Worm (Caenorhabditis elegans): ENCODE data around the gene B0244.15.

DNA sequence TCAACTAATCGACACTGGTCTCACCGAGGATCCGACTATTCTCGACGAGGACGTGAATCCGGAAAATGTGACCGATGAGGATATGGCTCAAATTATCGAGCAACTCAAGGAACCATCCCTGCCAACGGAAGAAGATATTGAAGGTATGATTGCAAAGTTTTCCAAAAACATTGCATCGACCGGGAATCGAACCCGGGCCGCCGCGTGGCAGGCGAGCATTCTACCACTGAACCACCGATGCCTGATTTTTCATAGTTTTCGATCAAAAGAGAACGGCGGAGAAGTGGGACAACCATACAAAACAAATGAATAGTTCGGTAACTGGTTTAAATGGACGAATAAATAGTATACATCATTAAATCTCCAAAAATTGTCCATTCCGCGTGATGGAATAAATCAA, 18.7 kb downstream of the B0244.15 start:
- no peak for TF ChIP-seq ztf-4 (tag; optimal IDR thresholded peaks at IDR 0.05)
- TF ChIP-seq nhr-237 (tag; optimal IDR thresholded peaks at IDR 0.05): no peak
- TF ChIP-seq skn-1 (tag; optimal IDR thresholded peaks at IDR 0.05): no peak
- no peak for TF ChIP-seq blmp-1 (tag; optimal IDR thresholded peaks at IDR 0.05; ENCODE audit: insufficient read depth)
- TF ChIP-seq nhr-11 (tag; optimal IDR thresholded peaks at IDR 0.05): no peak
- no peak for TF ChIP-seq lin-13 (GFP tag; optimal IDR thresholded peaks at IDR 0.05)
- TF ChIP-seq ZK546.5 (tag; optimal IDR thresholded peaks at IDR 0.05): no peak
- TF ChIP-seq unc-39 (tag; optimal IDR thresholded peaks at IDR 0.05): no peak
- TF ChIP-seq ztf-1 (GFP tag; conservative IDR thresholded peaks at IDR 0.05): no peak
- TF ChIP-seq nhr-6 (tag; optimal IDR thresholded peaks at IDR 0.05): no peak
- no peak for TF ChIP-seq mdl-1 (tag; optimal IDR thresholded peaks at IDR 0.05)
- TF ChIP-seq egl-27 (tag; optimal IDR thresholded peaks at IDR 0.05): no peak
- TF ChIP-seq snpc-4 (tag; optimal IDR thresholded peaks at IDR 0.05): no peak
- no peak for TF ChIP-seq ama-1 (optimal IDR thresholded peaks at IDR 0.05)
